Fruit fly (Drosophila melanogaster) whole organism, prepupa: ENCODE results near the gene LSm3.

Experiments used
- Blimp-1 ChIP-seq: fragments of 200-800 bp; sonication (Bioruptor generic); optimal IDR thresholded peaks from 3 replicates; lab custom pipeline; 2017; ENCODE audit warnings: missing biosample characterization, missing genetic modification characterization, mild to moderate bottlenecking, moderate library complexity, missing genetic modification reagents
- CG10631 ChIP-seq: fragments of 200-800 bp; sonication (Bioruptor generic); optimal IDR thresholded peaks from 2 replicates; lab custom pipeline; 2016; ENCODE audit warnings: missing biosample characterization, missing genetic modification characterization
- CG10669 ChIP-seq: fragments of 200-800 bp; sonication (Bioruptor generic); optimal IDR thresholded peaks from 3 replicates; lab custom pipeline; 2018; ENCODE audit warnings: missing biosample characterization, mild to moderate bottlenecking, missing genetic modification characterization, moderate library complexity
- CG11762 ChIP-seq: fragments of 200-800 bp; sonication (Bioruptor generic); optimal IDR thresholded peaks from 3 replicates; lab custom pipeline; 2016; ENCODE audit warnings: missing biosample characterization, missing genetic modification characterization; ENCODE audit not compliant: insufficient read depth
- CG11902 ChIP-seq: fragments of 200-800 bp; sonication (Bioruptor generic); optimal IDR thresholded peaks from 3 replicates; lab custom pipeline; 2016; ENCODE audit warnings: missing biosample characterization, missing genetic modification characterization
- CG15336 ChIP-seq: fragments of 200-800 bp; sonication (Bioruptor generic); IDR thresholded peaks from 2 replicates; pipeline ENCODE4 v1.3.6; 2022; ENCODE audit warnings: missing biosample characterization, missing genetic modification characterization
- CG1621 ChIP-seq: fragments of 200-800 bp; sonication (Bioruptor generic); optimal IDR thresholded peaks from 3 replicates; lab custom pipeline; 2018; ENCODE audit warnings: missing biosample characterization, mild to moderate bottlenecking, missing genetic modification characterization
- CG3032 ChIP-seq: fragments of 200-800 bp; optimal IDR thresholded peaks from 2 replicates; lab custom pipeline; 2019; ENCODE audit warnings: missing biosample characterization, mild to moderate bottlenecking, missing genetic modification characterization, moderate library complexity
- CG32006 ChIP-seq: fragments of 200-800 bp; sonication (Bioruptor generic); optimal IDR thresholded peaks from 3 replicates; lab custom pipeline; 2017; ENCODE audit warnings: missing biosample characterization, mild to moderate bottlenecking, missing genetic modification characterization
- CG34406 ChIP-seq: fragments of 200-800 bp; sonication (Bioruptor generic); optimal IDR thresholded peaks from 3 replicates; lab custom pipeline; 2016; ENCODE audit warnings: missing biosample characterization, missing genetic modification characterization
- CG3919 ChIP-seq: fragments of 200-800 bp; sonication (Bioruptor generic); optimal IDR thresholded peaks from 3 replicates; lab custom pipeline; 2016; ENCODE audit warnings: missing biosample characterization, missing genetic modification characterization
- CG4318 ChIP-seq: fragments of 200-800 bp; sonication (Bioruptor generic); optimal IDR thresholded peaks from 3 replicates; lab custom pipeline; 2017; ENCODE audit warnings: missing biosample characterization, mild to moderate bottlenecking, missing genetic modification characterization
- CG6276 ChIP-seq: fragments of 200-800 bp; sonication (Bioruptor generic); optimal IDR thresholded peaks from 2 replicates; lab custom pipeline; 2017; ENCODE audit warnings: missing biosample characterization, mild to moderate bottlenecking, missing genetic modification characterization
- CG6792 ChIP-seq: fragments of 200-800 bp; sonication (Bioruptor generic); optimal IDR thresholded peaks from 3 replicates; lab custom pipeline; 2016; ENCODE audit warnings: missing biosample characterization, missing genetic modification characterization
- CG6854 ChIP-seq: fragments of 200-800 bp; sonication (Bioruptor generic); optimal IDR thresholded peaks from 2 replicates; lab custom pipeline; 2017; ENCODE audit warnings: missing biosample characterization, mild to moderate bottlenecking, missing genetic modification characterization
- CG7368 ChIP-seq: fragments of 200-800 bp; sonication (Bioruptor generic); optimal IDR thresholded peaks from 3 replicates; lab custom pipeline; 2016; ENCODE audit warnings: missing biosample characterization, missing genetic modification characterization
- CG8319 ChIP-seq: fragments of 200-800 bp; sonication (Bioruptor generic); optimal IDR thresholded peaks from 3 replicates; lab custom pipeline; 2016; ENCODE audit warnings: missing biosample characterization, missing genetic modification characterization
- CG8632 ChIP-seq: fragments of 200-800 bp; sonication (Bioruptor generic); optimal IDR thresholded peaks from 3 replicates; lab custom pipeline; 2016; ENCODE audit warnings: missing biosample characterization, missing genetic modification characterization
- Eip78C ChIP-seq: fragments of 200-800 bp; sonication (Bioruptor generic); peaks from one replicate; lab custom pipeline; 2016; ENCODE audit warnings: missing biosample characterization, missing genetic modification characterization
- Ets21C ChIP-seq: fragments of 200-800 bp; sonication (Bioruptor generic); optimal IDR thresholded peaks from 3 replicates; lab custom pipeline; 2016; ENCODE audit warnings: missing biosample characterization, missing genetic modification characterization
- Ets96B ChIP-seq: fragments of 200-800 bp; optimal IDR thresholded peaks from 2 replicates; lab custom pipeline; 2019; ENCODE audit warnings: missing biosample characterization, mild to moderate bottlenecking, missing genetic modification characterization, moderate library complexity
- Gug ChIP-seq: fragments of 200-800 bp; sonication (Bioruptor generic); IDR thresholded peaks from 2 replicates; pipeline ENCODE4 v1.3.6; 2022; ENCODE audit warnings: missing biosample characterization, missing genetic modification characterization
- Hr38 ChIP-seq: sonication (Bioruptor generic); optimal IDR thresholded peaks from 2 replicates; lab custom pipeline; 2016; ENCODE audit warnings: missing biosample characterization, missing genetic modification characterization
- Hr39 ChIP-seq: fragments of 200-800 bp; sonication (Bioruptor generic); optimal IDR thresholded peaks from 2 replicates; lab custom pipeline; 2016; ENCODE audit warnings: missing biosample characterization, missing genetic modification characterization
- Hr4 ChIP-seq: fragments of 200-800 bp; sonication (Bioruptor generic); optimal IDR thresholded peaks from 3 replicates; lab custom pipeline; 2016; ENCODE audit warnings: missing biosample characterization, missing genetic modification characterization
- Lpt ChIP-seq: fragments of 200-800 bp; sonication (Bioruptor generic); optimal IDR thresholded peaks from 3 replicates; lab custom pipeline; 2016; ENCODE audit warnings: missing biosample characterization, missing genetic modification characterization
- OdsH ChIP-seq: fragments of 200-800 bp; sonication (Bioruptor generic); optimal IDR thresholded peaks from 3 replicates; lab custom pipeline; 2016; ENCODE audit warnings: missing biosample characterization, missing genetic modification characterization
- Smox ChIP-seq: fragments of 200-800 bp; sonication (Bioruptor generic); optimal IDR thresholded peaks from 3 replicates; lab custom pipeline; 2016; ENCODE audit warnings: missing biosample characterization, missing genetic modification characterization
- Sox102F ChIP-seq: fragments of 200-800 bp; sonication (Bioruptor generic); optimal IDR thresholded peaks from 2 replicates; lab custom pipeline; 2016; ENCODE audit warnings: missing biosample characterization, mild to moderate bottlenecking, missing genetic modification characterization
- Sox15 ChIP-seq: fragments of 200-800 bp; sonication (Bioruptor generic); optimal IDR thresholded peaks from 3 replicates; lab custom pipeline; 2016; ENCODE audit warnings: missing biosample characterization, missing genetic modification characterization
- acj6 ChIP-seq: fragments of 200-800 bp; sonication (Bioruptor generic); optimal IDR thresholded peaks from 3 replicates; lab custom pipeline; 2016; ENCODE audit warnings: missing biosample characterization, missing genetic modification characterization
- cyc ChIP-seq: fragments of 200-800 bp; sonication (Bioruptor generic); optimal IDR thresholded peaks from 3 replicates; lab custom pipeline; 2016; ENCODE audit warnings: missing biosample characterization, missing genetic modification characterization
- dac ChIP-seq: fragments of 200-800 bp; sonication (Bioruptor generic); optimal IDR thresholded peaks from 2 replicates; lab custom pipeline; 2017; ENCODE audit warnings: missing biosample characterization, mild to moderate bottlenecking, missing genetic modification characterization
- eg ChIP-seq: fragments of 200-800 bp; sonication (Bioruptor generic); IDR thresholded peaks from 3 replicates; pipeline ENCODE4 v1.3.6; 2022; ENCODE audit warnings: missing biosample characterization, missing genetic modification characterization
- esn ChIP-seq: fragments of 200-800 bp; sonication (Bioruptor generic); optimal IDR thresholded peaks from 2 replicates; lab custom pipeline; 2016; ENCODE audit warnings: missing biosample characterization, mild to moderate bottlenecking, missing genetic modification characterization, moderate library complexity
- fd59A ChIP-seq: fragments of 200-800 bp; sonication (Bioruptor generic); optimal IDR thresholded peaks from 2 replicates; lab custom pipeline; 2017; ENCODE audit warnings: missing biosample characterization, mild to moderate bottlenecking, missing genetic modification characterization, missing genetic modification reagents
- fd85E ChIP-seq: fragments of 200-800 bp; sonication (Bioruptor generic); optimal IDR thresholded peaks from 3 replicates; lab custom pipeline; 2016; ENCODE audit warnings: missing biosample characterization, missing genetic modification characterization
- fkh ChIP-seq: fragments of 200-800 bp; sonication (Bioruptor generic); optimal IDR thresholded peaks from 3 replicates; lab custom pipeline; 2017; ENCODE audit warnings: missing biosample characterization, mild to moderate bottlenecking, missing genetic modification characterization, moderate library complexity
- net ChIP-seq: fragments of 200-800 bp; sonication (Bioruptor generic); optimal IDR thresholded peaks from 3 replicates; lab custom pipeline; 2016; ENCODE audit warnings: missing biosample characterization, missing genetic modification characterization
- pdm3 ChIP-seq: fragments of 200-800 bp; sonication (Bioruptor generic); optimal IDR thresholded peaks from 3 replicates; lab custom pipeline; 2016; ENCODE audit warnings: missing biosample characterization, missing genetic modification characterization
- salr ChIP-seq, 2 experiments: fragments of 200-800 bp; sonication (Bioruptor generic); optimal IDR thresholded peaks; 3 replicates each; lab custom pipeline; 2016 to 2018; ENCODE audit warnings: missing biosample characterization in 2 of 2, missing genetic modification characterization in 2 of 2, mild to moderate bottlenecking in 1 of 2
- ss ChIP-seq, 2 experiments: fragments of 200-800 bp; sonication (Bioruptor generic); optimal IDR thresholded peaks; 2 replicates in 1 of 2; 3 replicates in 1 of 2; lab custom pipeline; 2017 to 2018; ENCODE audit warnings: mild to moderate bottlenecking in 2 of 2, missing biosample characterization in 2 of 2, missing genetic modification characterization in 2 of 2, moderate library complexity in 1 of 2
- topi ChIP-seq: fragments of 200-800 bp; sonication (Bioruptor generic); optimal IDR thresholded peaks from 3 replicates; lab custom pipeline; 2016; ENCODE audit warnings: missing biosample characterization, missing genetic modification characterization
- vri ChIP-seq: fragments of 200-800 bp; sonication (Bioruptor generic); optimal IDR thresholded peaks from 3 replicates; lab custom pipeline; 2016; ENCODE audit warnings: missing biosample characterization, mild to moderate bottlenecking, missing genetic modification characterization

The LSm3 gene

dm6 chr3R:24010637-24011214 lies 14.7 kb downstream of the LSm3 start (continued):
- TF ChIP-seq fd85E (GFP tag; lab: Kevin White, UChicago) (no peak), CG8632 (GFP tag; lab: Kevin White, UChicago) (peak; percentile 23), CG8319 (no peak), Gug (peak; percentile 39), Hr39 (GFP tag; lab: Kevin White, UChicago) (peak; percentile 53), CG1621 (tag; lab: Kevin White, UChicago) (no peak), salr (GFP tag; optimal IDR thresholded peaks at IDR 0.05; lab: Kevin White, UChicago) (no peak), CG7368 (peak; percentile 25), Ets96B (tag; lab: Kevin White, UChicago) (peak; percentile 26), CG11762 (GFP tag; lab: Kevin White, UChicago) (no peak), esn (GFP tag; lab: Kevin White, UChicago) (peak; percentile 33), vri (no peak), Eip78C (GFP tag; lab: Kevin White, UChicago) (peak; percentile 82), OdsH (GFP tag; lab: Kevin White, UChicago) (peak; percentile 60), Lpt (GFP tag; lab: Kevin White, UChicago) (peak; percentile 26), eg (peak; percentile 80), CG34406 (GFP tag; lab: Kevin White, UChicago) (peak; percentile 56), net (GFP tag; lab: Kevin White, UChicago) (peak; percentile 32)

dm6 chr3R:24012038-24012693 lies 16.1 kb downstream of the LSm3 start:
- TF ChIP-seq topi (GFP tag; lab: Kevin White, UChicago) (no peak), Blimp-1 (GFP tag; lab: Kevin White, UChicago) (no peak), acj6 (GFP tag; lab: Kevin White, UChicago) (no peak), CG4318 (GFP tag; lab: Kevin White, UChicago) (no peak), CG10631 (no peak), CG6792 (GFP tag; lab: Kevin White, UChicago) (no peak), vri (no peak), CG34406 (GFP tag; lab: Kevin White, UChicago) (no peak), CG8632 (GFP tag; lab: Kevin White, UChicago) (no peak), CG1621 (tag; lab: Kevin White, UChicago) (no peak), OdsH (GFP tag; lab: Kevin White, UChicago) (no peak), CG3032 (tag; lab: Kevin White, UChicago) (no peak), CG11902 (GFP tag; lab: Kevin White, UChicago) (no peak), CG7368 (no peak), Ets21C (no peak)

- TF ChIP-seq Hr4 (no peak), Sox102F (no peak), Sox15 (GFP tag; lab: Kevin White, UChicago) (no peak), cyc (GFP tag; lab: Kevin White, UChicago) (no peak), Ets96B (tag; lab: Kevin White, UChicago) (peak; percentile 6), net (GFP tag; lab: Kevin White, UChicago) (no peak), fkh (GFP tag; lab: Kevin White, UChicago) (no peak), CG6792 (GFP tag; lab: Kevin White, UChicago) (no peak), CG3032 (tag; lab: Kevin White, UChicago) (no peak), ss (GFP tag; optimal IDR thresholded peaks at IDR 0.05; lab: Kevin White, UChicago) (no peak), CG10669 (GFP tag; lab: Kevin White, UChicago) (no peak), vri (no peak), eg (0 out of 3 replicates have a peak, but pooled peaks have one; percentile 14), CG7368 (no peak), CG6276 (GFP tag; lab: Kevin White, UChicago) (no peak), pdm3 (no peak), CG32006 (GFP tag; lab: Kevin White, UChicago) (peak; percentile 17), esn (GFP tag; lab: Kevin White, UChicago) (peak; percentile 10), CG3919 (GFP tag; lab: Kevin White, UChicago) (no peak), dac (GFP tag; lab: Kevin White, UChicago) (no peak), CG6854 (GFP tag; lab: Kevin White, UChicago) (no peak), CG34406 (GFP tag; lab: Kevin White, UChicago) (peak; percentile 13), CG11762 (GFP tag; lab: Kevin White, UChicago) (no peak), Eip78C (GFP tag; lab: Kevin White, UChicago) (peak; percentile 83), CG4318 (GFP tag; lab: Kevin White, UChicago) (no peak), Lpt (GFP tag; lab: Kevin White, UChicago) (no peak), CG15336 (GFP tag; lab: Robert Waterston, UW) (0 out of 2 replicates have a peak, but pooled peaks have one; percentile 19), Smox (GFP tag; lab: Kevin White, UChicago) (no peak), Hr38 (GFP tag; lab: Kevin White, UChicago) (no peak), fd59A (GFP tag; lab: Kevin White, UChicago) (no peak)
Observed at dm6 chr3R:24014600-24014999, 18.5 kb downstream of the LSm3 start.
